Fruit fly (Drosophila melanogaster): ENCODE results near the gene arm.

DNA sequence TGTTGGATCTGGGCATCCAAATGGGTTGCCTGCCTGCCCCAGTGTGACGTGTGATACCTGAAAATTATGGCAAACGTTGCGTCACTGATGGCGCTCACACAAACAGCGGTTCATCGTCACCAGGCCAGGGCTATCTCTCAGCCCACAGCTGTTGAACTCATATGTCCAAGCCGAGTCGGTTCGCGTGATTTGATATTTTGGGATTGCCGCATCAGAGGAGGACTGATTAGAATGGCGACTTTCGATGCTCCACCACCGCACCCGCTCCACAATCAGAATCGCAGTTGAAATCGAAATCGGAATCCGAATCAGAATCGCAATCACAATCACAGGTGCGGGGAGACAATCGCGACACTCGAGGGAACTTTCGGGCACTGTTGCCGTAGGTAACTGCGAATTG lies 52.7 kb downstream of the arm start:
- TF ChIP-seq psq (optimal IDR thresholded peaks at IDR 0.05) = no peak
- TF ChIP-seq usp (GFP tag; optimal IDR thresholded peaks at IDR 0.05) = no peak
- no peak for TF ChIP-seq Dll (optimal IDR thresholded peaks at IDR 0.05)
